Worm (Caenorhabditis elegans): ENCODE data around the gene F48F7.3.
A peak's percentile ranks its signal among the peaks of the same experiment; 100 is the strongest.

The F48F7.3 gene

ce11 chrX:13941296-13941695 lies 22.0 kb upstream of the F48F7.3 start:
- TF ChIP-seq him-1 (tag; optimal IDR thresholded peaks at IDR 0.05): no peak
- TF ChIP-seq dao-5 (tag; optimal IDR thresholded peaks at IDR 0.05): no peak
- no peak for TF ChIP-seq W03F9.2 (tag; optimal IDR thresholded peaks at IDR 0.05)

ce11 chrX:13941865-13942264 lies 21.4 kb upstream of the F48F7.3 start:
- no peak for TF ChIP-seq dao-5 (tag; optimal IDR thresholded peaks at IDR 0.05)
- TF ChIP-seq him-1 (tag; optimal IDR thresholded peaks at IDR 0.05): no peak
- no peak for TF ChIP-seq W03F9.2 (tag; optimal IDR thresholded peaks at IDR 0.05)

ce11 chrX:13944184-13944583 lies 19.1 kb upstream of the F48F7.3 start:
- TF ChIP-seq him-1 (tag; optimal IDR thresholded peaks at IDR 0.05): no peak
- no peak for TF ChIP-seq W03F9.2 (tag; optimal IDR thresholded peaks at IDR 0.05)
- no peak for TF ChIP-seq dao-5 (tag; optimal IDR thresholded peaks at IDR 0.05)

- no peak for TF ChIP-seq W03F9.2 (tag; optimal IDR thresholded peaks at IDR 0.05)
- TF ChIP-seq dao-5 (tag; optimal IDR thresholded peaks at IDR 0.05): no peak
- TF ChIP-seq him-1 (tag; optimal IDR thresholded peaks at IDR 0.05): no peak
Observed at ce11 chrX:13945090-13945489, 18.2 kb upstream of the F48F7.3 start.

- TF ChIP-seq him-1 (tag; optimal IDR thresholded peaks at IDR 0.05): peak; percentile 68
- no peak for TF ChIP-seq dao-5 (tag; optimal IDR thresholded peaks at IDR 0.05)
Observed at ce11 chrX:13945524-13945923, 17.8 kb upstream of the F48F7.3 start.

- no peak for TF ChIP-seq W03F9.2 (tag; optimal IDR thresholded peaks at IDR 0.05)
- no peak for TF ChIP-seq dao-5 (tag; optimal IDR thresholded peaks at IDR 0.05)
- no peak for TF ChIP-seq him-1 (tag; optimal IDR thresholded peaks at IDR 0.05)
Observed at ce11 chrX:13946693-13947583, 16.4 kb upstream of the F48F7.3 start.

- no peak for TF ChIP-seq him-1 (tag; optimal IDR thresholded peaks at IDR 0.05)
- TF ChIP-seq dao-5 (tag; optimal IDR thresholded peaks at IDR 0.05): no peak
- TF ChIP-seq W03F9.2 (tag; optimal IDR thresholded peaks at IDR 0.05): no peak
Observed at ce11 chrX:13948167-13948566, 15.1 kb upstream of the F48F7.3 start.

ce11 chrX:13948810-13949209 lies 14.5 kb upstream of the F48F7.3 start, which contains the start of gene alg-1:
Gene alg-1 (plus strand): TSS chrX:13949110.
- TF ChIP-seq him-1 (tag; optimal IDR thresholded peaks at IDR 0.05): no peak
- no peak for TF ChIP-seq dao-5 (tag; optimal IDR thresholded peaks at IDR 0.05)

ce11 chrX:13950620-13951152 lies 12.6 kb upstream of the F48F7.3 start:
- no peak for TF ChIP-seq dao-5 (tag; optimal IDR thresholded peaks at IDR 0.05)
- peak; percentile 25 for TF ChIP-seq W03F9.2 (tag; optimal IDR thresholded peaks at IDR 0.05)

ce11 chrX:13952347-13952746 lies 11.0 kb upstream of the F48F7.3 start:
- no peak for TF ChIP-seq dao-5 (tag; optimal IDR thresholded peaks at IDR 0.05)
- no peak for TF ChIP-seq W03F9.2 (tag; optimal IDR thresholded peaks at IDR 0.05)
- no peak for TF ChIP-seq him-1 (tag; optimal IDR thresholded peaks at IDR 0.05)

- TF ChIP-seq him-1 (tag; optimal IDR thresholded peaks at IDR 0.05) (no peak), W03F9.2 (tag; optimal IDR thresholded peaks at IDR 0.05) (no peak), dao-5 (tag; optimal IDR thresholded peaks at IDR 0.05) (no peak)
Observed at ce11 chrX:13958451-13958850, 4.9 kb upstream of the F48F7.3 start.

- TF ChIP-seq dao-5 (tag; optimal IDR thresholded peaks at IDR 0.05) (no peak), W03F9.2 (tag; optimal IDR thresholded peaks at IDR 0.05) (no peak), him-1 (tag; optimal IDR thresholded peaks at IDR 0.05) (no peak)
Observed at ce11 chrX:13959383-13959782, 3.9 kb upstream of the F48F7.3 start.

- TF ChIP-seq W03F9.2 (tag; optimal IDR thresholded peaks at IDR 0.05): no peak
- no peak for TF ChIP-seq dao-5 (tag; optimal IDR thresholded peaks at IDR 0.05)
- TF ChIP-seq him-1 (tag; optimal IDR thresholded peaks at IDR 0.05): no peak
Observed at ce11 chrX:13959849-13960248, 3.5 kb upstream of the F48F7.3 start, which contains the start of gene syx-2. Gene syx-2 (plus strand): TSS chrX:13960149.

ce11 chrX:13968292-13968691 lies 5.0 kb downstream of the F48F7.3 start, which contains the start of gene pqn-39:
Gene pqn-39 (minus strand): TSS chrX:13968676.
- TF ChIP-seq W03F9.2 (tag; optimal IDR thresholded peaks at IDR 0.05): no peak
- no peak for TF ChIP-seq dao-5 (tag; optimal IDR thresholded peaks at IDR 0.05)
- no peak for TF ChIP-seq him-1 (tag; optimal IDR thresholded peaks at IDR 0.05)

Data from whole organism, L4/young adult.